Worm (Caenorhabditis elegans) whole organism, early embryonic: Measurements from ENCODE around the gene F18E9.3.

Experiments
- F13C5.2 ChIP-seq: sonication (generic microtip); optimal IDR thresholded peaks from 2 replicates; lab custom pipeline; 2017; ENCODE audit warnings: mild to moderate bottlenecking, missing genetic modification characterization, inconsistent platforms, missing compliant biosample characterization
- ama-1 ChIP-seq: fragments of 150-350 bp; optimal IDR thresholded peaks from 2 replicates; lab custom pipeline; 2014
- hmbx-1 ChIP-seq: sonication (generic microtip); optimal IDR thresholded peaks from 2 replicates; lab custom pipeline; 2016; ENCODE audit warnings: mild to moderate bottlenecking, missing genetic modification characterization, missing compliant biosample characterization
- tbx-11 ChIP-seq: fragments of 200-800 bp; sonication (Bioruptor generic); IDR thresholded peaks from 2 replicates; pipeline ENCODE4 v1.3.6; 2022; ENCODE audit warnings: missing genetic modification characterization, missing compliant biosample characterization

ce11 chrX:8545971-8546442 is 39.9 kb upstream of the F18E9.3 start, which contains the start of gene sdha-1:
- TF ChIP-seq hmbx-1 (no peak), F13C5.2 (peak; percentile 43), ama-1 (no peak), tbx-11 (GFP tag; lab: Robert Waterston, UW) (0 out of 2 replicates have a peak, but pooled peaks have one; percentile 22)
